Fruit fly (Drosophila melanogaster) whole organism, pupa: ENCODE measurements around the gene CG15546.

ENCODE experiments used
- CG17806 ChIP-seq: fragments of 200-800 bp; sonication (Bioruptor generic); optimal IDR thresholded peaks from 2 replicates; lab custom pipeline; 2018; ENCODE audit warnings: missing biosample characterization, mild to moderate bottlenecking, missing genetic modification characterization, moderate library complexity
- EcR ChIP-seq: fragments of 200-800 bp; sonication (Bioruptor generic); optimal IDR thresholded peaks from 3 replicates; lab custom pipeline; 2019; ENCODE audit warnings: missing biosample characterization, missing genetic modification characterization, mild to moderate bottlenecking, moderate library complexity, missing genetic modification reagents
- fd96Ca ChIP-seq: fragments of 200-800 bp; sonication (Bioruptor generic); IDR thresholded peaks from 3 replicates; pipeline ENCODE4 v1.3.6; 2022; ENCODE audit warnings: missing biosample characterization, missing genetic modification characterization

DNA sequence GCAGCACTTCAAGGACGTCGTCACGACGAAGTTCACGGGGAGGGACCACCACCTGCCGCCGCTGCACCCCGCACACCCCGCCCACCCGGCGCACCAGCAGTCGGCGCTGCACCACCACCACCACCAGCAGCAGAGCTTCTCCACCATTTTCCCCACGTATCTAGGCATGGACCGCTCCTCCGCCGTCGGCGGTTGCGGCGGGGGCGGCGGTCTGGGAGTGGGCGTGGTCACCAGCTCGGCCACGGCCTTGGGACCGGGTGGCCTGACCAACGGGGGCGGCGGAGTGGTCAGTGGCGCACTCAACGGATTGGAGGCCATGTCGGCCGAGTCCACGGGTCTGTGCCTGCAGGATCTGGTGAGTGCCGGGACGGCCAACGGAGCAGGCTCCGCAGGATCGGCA is 40.0 kb upstream of the CG15546 start:
- TF ChIP-seq CG17806 (no peak), fd96Ca (GFP tag; lab: Robert Waterston, UW) (no peak), EcR (GFP tag; lab: Kevin White, UChicago) (no peak)
